Worm (Caenorhabditis elegans) whole organism, L2 larva: ENCODE results near the gene F10E7.5.
A peak's percentile ranks its signal among the peaks of the same experiment; 100 is the strongest.

ENCODE experiments used
- C34F6.9 ChIP-seq: fragments of 150-350 bp; optimal IDR thresholded peaks from 2 replicates; lab custom pipeline; 2014; ENCODE audit warnings: missing biosample characterization, missing genetic modification characterization
- F13H6.1 ChIP-seq: sonication (generic microtip); optimal IDR thresholded peaks from 2 replicates; lab custom pipeline; 2016; ENCODE audit warnings: missing genetic modification characterization, missing compliant biosample characterization
- R02D3.7 ChIP-seq: fragments of 150-350 bp; optimal IDR thresholded peaks from 2 replicates; lab custom pipeline; 2014; ENCODE audit warnings: missing biosample characterization, missing genetic modification characterization
- Y55F3AM.14 ChIP-seq: fragments of 200-800 bp; sonication (Bioruptor generic); optimal IDR thresholded peaks from 2 replicates; lab custom pipeline; 2018; ENCODE audit warnings: mild to moderate bottlenecking, missing genetic modification characterization, missing compliant biosample characterization
- ZK546.5 ChIP-seq: sonication (generic microtip); optimal IDR thresholded peaks from 2 replicates; lab custom pipeline; 2017; ENCODE audit warnings: missing biosample characterization, missing genetic modification characterization
- alr-1 ChIP-seq: fragments of 150-350 bp; optimal IDR thresholded peaks from 2 replicates; lab custom pipeline; 2014; ENCODE audit warnings: missing biosample characterization, missing genetic modification characterization
- aly-2 ChIP-seq: fragments of 150-350 bp; optimal IDR thresholded peaks from 2 replicates; lab custom pipeline; 2014; ENCODE audit warnings: missing biosample characterization, missing genetic modification characterization
- ama-1 ChIP-seq: fragments of 150-350 bp; optimal IDR thresholded peaks from 2 replicates; lab custom pipeline; 2018; ENCODE audit warnings: inconsistent platforms
- blmp-1 ChIP-seq: sonication (generic microtip); optimal IDR thresholded peaks from 2 replicates; lab custom pipeline; 2017; ENCODE audit warnings: missing genetic modification characterization, mild to moderate bottlenecking, missing compliant biosample characterization, antibody characterized with exemption, moderate library complexity; ENCODE audit not compliant: insufficient read depth
- ceh-16 ChIP-seq: fragments of 150-350 bp; optimal IDR thresholded peaks from 2 replicates; lab custom pipeline; 2014; ENCODE audit warnings: missing biosample characterization, missing genetic modification characterization
- ceh-82 ChIP-seq: fragments of 150-350 bp; optimal IDR thresholded peaks from 2 replicates; lab custom pipeline; 2014; ENCODE audit warnings: missing biosample characterization, missing genetic modification characterization
- crh-2 ChIP-seq: sonication (generic microtip); optimal IDR thresholded peaks from 2 replicates; lab custom pipeline; 2017; ENCODE audit warnings: missing biosample characterization, missing genetic modification characterization
- dmd-4 ChIP-seq: sonication (generic microtip); optimal IDR thresholded peaks from 2 replicates; lab custom pipeline; 2017; ENCODE audit warnings: missing biosample characterization, missing genetic modification characterization
- egl-27 ChIP-seq: sonication (generic microtip); optimal IDR thresholded peaks from 3 replicates; lab custom pipeline; 2017; ENCODE audit warnings: missing biosample characterization, missing genetic modification reagents, missing genetic modification characterization
- elt-1 ChIP-seq: fragments of 150-350 bp; optimal IDR thresholded peaks from 2 replicates; lab custom pipeline; 2014; ENCODE audit warnings: missing biosample characterization, missing genetic modification characterization
- fos-1 ChIP-seq: fragments of 150-350 bp; optimal IDR thresholded peaks from 2 replicates; lab custom pipeline; 2014; ENCODE audit warnings: missing biosample characterization, missing genetic modification characterization
- gmeb-1 ChIP-seq: fragments of 150-350 bp; optimal IDR thresholded peaks from 2 replicates; lab custom pipeline; 2014; ENCODE audit warnings: missing biosample characterization, missing genetic modification characterization
- lin-11 ChIP-seq: fragments of 150-350 bp; sonication (generic microtip); optimal IDR thresholded peaks from 2 replicates; lab custom pipeline; 2014; ENCODE audit warnings: missing biosample characterization, missing genetic modification characterization, inconsistent platforms, mixed read lengths
- lin-13 ChIP-seq: fragments of 150-350 bp; optimal IDR thresholded peaks from 2 replicates; lab custom pipeline; 2014; ENCODE audit warnings: missing biosample characterization, missing genetic modification reagents, missing genetic modification characterization
- lin-39 ChIP-seq: fragments of 150-350 bp; optimal IDR thresholded peaks from 2 replicates; lab custom pipeline; 2014; ENCODE audit warnings: missing biosample characterization, missing genetic modification reagents, missing genetic modification characterization
- lsy-2 ChIP-seq, 2 experiments: fragments of 150-350 bp in 1 of 2; sonication (generic microtip) in 1 of 2; optimal IDR thresholded peaks; 2 replicates each; lab custom pipeline; 2014 to 2017; ENCODE audit warnings: missing biosample characterization in 2 of 2, missing genetic modification characterization in 2 of 2
- mab-5 ChIP-seq: fragments of 150-350 bp; optimal IDR thresholded peaks from 2 replicates; lab custom pipeline; 2014; ENCODE audit warnings: missing biosample characterization, missing genetic modification characterization
- mbf-1 ChIP-seq: sonication (generic microtip); optimal IDR thresholded peaks from 2 replicates; lab custom pipeline; 2017; ENCODE audit warnings: missing biosample characterization, missing genetic modification characterization
- mdl-1 ChIP-seq, 2 experiments: fragments of 150-350 bp in 1 of 2; sonication (generic microtip) in 1 of 2; optimal IDR thresholded peaks; 2 replicates each; lab custom pipeline; 2017; ENCODE audit warnings: missing biosample characterization in 2 of 2, missing genetic modification characterization in 2 of 2
- nhr-10 ChIP-seq: sonication (generic microtip); optimal IDR thresholded peaks from 2 replicates; lab custom pipeline; 2017; ENCODE audit warnings: missing biosample characterization, missing genetic modification characterization
- nhr-11 ChIP-seq: fragments of 150-350 bp; optimal IDR thresholded peaks from 2 replicates; lab custom pipeline; 2014; ENCODE audit warnings: missing biosample characterization, missing genetic modification characterization
- nhr-12 ChIP-seq: fragments of 150-350 bp; optimal IDR thresholded peaks from 2 replicates; lab custom pipeline; 2014; ENCODE audit warnings: missing biosample characterization, missing genetic modification characterization
- nhr-129 ChIP-seq: fragments of 150-350 bp; optimal IDR thresholded peaks from 2 replicates; lab custom pipeline; 2014; ENCODE audit warnings: missing biosample characterization, missing genetic modification characterization
- nhr-21 ChIP-seq: fragments of 150-350 bp; optimal IDR thresholded peaks from 2 replicates; lab custom pipeline; 2014; ENCODE audit warnings: missing biosample characterization, missing genetic modification characterization
- nhr-237 ChIP-seq: fragments of 150-350 bp; optimal IDR thresholded peaks from 2 replicates; lab custom pipeline; 2014; ENCODE audit warnings: missing biosample characterization, missing genetic modification characterization
- nhr-6 ChIP-seq: fragments of 150-350 bp; optimal IDR thresholded peaks from 2 replicates; lab custom pipeline; 2014; ENCODE audit warnings: missing biosample characterization, missing genetic modification characterization
- nhr-77 ChIP-seq: fragments of 150-350 bp; optimal IDR thresholded peaks from 2 replicates; lab custom pipeline; 2014; ENCODE audit warnings: missing biosample characterization, missing genetic modification characterization
- peb-1 ChIP-seq: fragments of 150-350 bp; optimal IDR thresholded peaks from 2 replicates; lab custom pipeline; 2014; ENCODE audit warnings: missing biosample characterization, missing genetic modification characterization
- sem-4 ChIP-seq: fragments of 150-350 bp; optimal IDR thresholded peaks from 2 replicates; lab custom pipeline; 2014; ENCODE audit warnings: missing biosample characterization, missing genetic modification reagents, missing genetic modification characterization
- skn-1 ChIP-seq: sonication (generic microtip); optimal IDR thresholded peaks from 2 replicates; lab custom pipeline; 2017; ENCODE audit warnings: missing biosample characterization, missing genetic modification characterization
- sma-3 ChIP-seq: sonication (generic microtip); optimal IDR thresholded peaks from 2 replicates; lab custom pipeline; 2016; ENCODE audit warnings: missing genetic modification reagents, missing genetic modification characterization, missing compliant biosample characterization
- sma-9 ChIP-seq, 2 experiments: fragments of 150-350 bp in 1 of 2; sonication (generic microtip) in 1 of 2; optimal IDR thresholded peaks; 2 replicates each; lab custom pipeline; 2014 to 2016; ENCODE audit warnings: missing genetic modification characterization in 2 of 2, mild to moderate bottlenecking in 1 of 2, missing biosample characterization in 1 of 2, missing compliant biosample characterization in 1 of 2, missing genetic modification reagents in 1 of 2, moderate library complexity in 1 of 2
- snpc-4 ChIP-seq: fragments of 150-350 bp; optimal IDR thresholded peaks from 2 replicates; lab custom pipeline; 2014; ENCODE audit warnings: missing biosample characterization, missing genetic modification characterization
- unc-39 ChIP-seq: fragments of 150-350 bp; optimal IDR thresholded peaks from 2 replicates; lab custom pipeline; 2014; ENCODE audit warnings: missing biosample characterization, missing genetic modification characterization
- unc-55 ChIP-seq: fragments of 150-350 bp; sonication (generic microtip); optimal IDR thresholded peaks from 3 replicates; lab custom pipeline; 2014; ENCODE audit warnings: missing biosample characterization, missing genetic modification reagents, missing genetic modification characterization
- unc-62 ChIP-seq: fragments of 150-350 bp; optimal IDR thresholded peaks from 2 replicates; lab custom pipeline; 2014; ENCODE audit warnings: missing biosample characterization, missing genetic modification reagents, missing genetic modification characterization
- zag-1 ChIP-seq: fragments of 150-350 bp; optimal IDR thresholded peaks from 2 replicates; lab custom pipeline; 2014; ENCODE audit warnings: missing biosample characterization, missing genetic modification characterization
- ztf-1 ChIP-seq: fragments of 200-800 bp; sonication (Bioruptor generic); conservative IDR thresholded peaks from 2 replicates; pipeline ENCODE4 v1.3.6; 2022; ENCODE audit warnings: missing genetic modification characterization, missing compliant biosample characterization
- ztf-11 ChIP-seq: sonication (generic microtip); optimal IDR thresholded peaks from 2 replicates; lab custom pipeline; 2017; ENCODE audit warnings: missing biosample characterization, missing genetic modification characterization
- ztf-4 ChIP-seq: fragments of 150-350 bp; optimal IDR thresholded peaks from 2 replicates; lab custom pipeline; 2014; ENCODE audit warnings: missing biosample characterization, missing genetic modification characterization

Gene F10E7.5

ce11 chrII:7072590-7073536 is 38.9 kb upstream of the F10E7.5 start:
- TF ChIP-seq unc-39 (tag; lab: Kevin White, UChicago) (no peak), ztf-1 (GFP tag; lab: Robert Waterston, UW) (no peak), fos-1 (tag; lab: Kevin White, UChicago) (peak; percentile 24), gmeb-1 (tag; lab: Kevin White, UChicago) (peak; percentile 50), sma-9 (GFP tag; optimal IDR thresholded peaks at IDR 0.05; lab: Kevin White, UChicago) (peak; percentile 76), sma-9 (tag; optimal IDR thresholded peaks at IDR 0.05; lab: Kevin White, UChicago) (no peak), mbf-1 (tag; lab: Kevin White, UChicago) (no peak), aly-2 (no peak), egl-27 (tag; lab: Kevin White, UChicago) (no peak), dmd-4 (tag; lab: Kevin White, UChicago) (no peak), snpc-4 (tag; lab: Kevin White, UChicago) (no peak), lin-39 (no peak), nhr-12 (tag; lab: Kevin White, UChicago) (no peak), ztf-11 (tag; lab: Kevin White, UChicago) (no peak), zag-1 (tag; lab: Kevin White, UChicago) (no peak), skn-1 (tag; lab: Kevin White, UChicago) (no peak), mdl-1 (tag; optimal IDR thresholded peaks at IDR 0.05; lab: Kevin White, UChicago) (peak in 1 of 2 experiments; percentile 23), nhr-129 (tag; lab: Kevin White, UChicago) (peak; percentile 70), nhr-21 (tag; lab: Kevin White, UChicago) (peak; percentile 12), ceh-82 (tag; lab: Kevin White, UChicago) (no peak), alr-1 (tag; lab: Kevin White, UChicago) (no peak), peb-1 (tag; lab: Kevin White, UChicago) (no peak), mab-5 (tag; lab: Kevin White, UChicago) (no peak), blmp-1 (tag; lab: Kevin White, UChicago) (no peak), F13H6.1 (tag; lab: Kevin White, UChicago) (peak; percentile 55), unc-62 (GFP tag; lab: Kevin White, UChicago) (no peak), nhr-237 (no peak), ama-1 (lab: Kevin White, UChicago) (no peak), lsy-2 (tag; optimal IDR thresholded peaks at IDR 0.05; lab: Kevin White, UChicago) (peak; percentile 14 to 83), nhr-11 (tag; lab: Kevin White, UChicago) (peak; percentile 57), nhr-77 (tag; lab: Kevin White, UChicago) (no peak), lin-11 (tag; lab: Kevin White, UChicago) (no peak), unc-55 (GFP tag; lab: Kevin White, UChicago) (peak; percentile 77), ztf-4 (tag; lab: Kevin White, UChicago) (peak; percentile 2), R02D3.7 (tag; lab: Kevin White, UChicago) (no peak), crh-2 (peak; percentile 42), sma-3 (peak; percentile 73), ZK546.5 (tag; lab: Kevin White, UChicago) (no peak), ceh-16 (tag; lab: Kevin White, UChicago) (no peak), elt-1 (tag; lab: Kevin White, UChicago) (no peak), C34F6.9 (tag; lab: Kevin White, UChicago) (peak; percentile 96), lin-13 (GFP tag; lab: Kevin White, UChicago) (peak; percentile 41), sem-4 (tag; lab: Kevin White, UChicago) (no peak), Y55F3AM.14 (GFP tag; lab: Kevin White, UChicago) (no peak), nhr-10 (tag; lab: Kevin White, UChicago) (no peak), nhr-6 (no peak)
